Fruit fly (Drosophila melanogaster): Measurements from ENCODE around the gene para.
A peak's percentile ranks its signal among the peaks of the same experiment; 100 is the strongest.

para gene

DNA sequence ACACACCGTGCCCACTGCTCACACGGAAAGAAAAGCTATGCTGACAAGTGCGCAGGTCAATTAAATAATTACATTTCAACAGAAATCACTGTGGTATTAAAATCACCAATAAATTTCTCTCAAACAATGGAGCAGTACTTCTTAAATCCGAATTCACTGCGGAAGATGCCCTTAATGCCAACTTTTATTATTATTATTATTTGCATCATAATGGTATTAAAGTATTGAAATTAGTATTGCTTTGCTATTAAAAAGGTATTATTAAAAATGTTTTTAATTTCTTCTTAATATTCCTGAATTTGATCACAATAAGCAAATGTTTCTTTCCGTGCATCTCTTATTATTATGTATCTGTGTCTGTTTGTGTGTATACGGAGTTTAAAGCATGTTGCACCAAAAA lies 47.1 kb upstream of the para start (continued):
- TF ChIP-seq Max (GFP tag; optimal IDR thresholded peaks at IDR 0.05): peak; percentile 8
- no peak for TF ChIP-seq tll (GFP tag; optimal IDR thresholded peaks at IDR 0.05)
- no peak for TF ChIP-seq Chrac-16 (GFP tag; optimal IDR thresholded peaks at IDR 0.05)
- TF ChIP-seq CG30431 (GFP tag; optimal IDR thresholded peaks at IDR 0.05): no peak
- peak; percentile 41 for TF ChIP-seq unpg (GFP tag; optimal IDR thresholded peaks at IDR 0.05)
- peak; percentile 19 for TF ChIP-seq CG13296 (GFP tag; optimal IDR thresholded peaks at IDR 0.05)
- TF ChIP-seq fu2 (GFP tag; optimal IDR thresholded peaks at IDR 0.05): no peak
- TF ChIP-seq Sox102F (GFP tag; optimal IDR thresholded peaks at IDR 0.05): peak; percentile 52
- no peak for TF ChIP-seq CG17568 (GFP tag; optimal IDR thresholded peaks at IDR 0.05)
- TF ChIP-seq Dip2 (GFP tag; IDR thresholded peaks at IDR 0.05): no peak
- TF ChIP-seq CG15479 (GFP tag; optimal IDR thresholded peaks at IDR 0.05): no peak
- TF ChIP-seq tio (GFP tag; optimal IDR thresholded peaks at IDR 0.05): peak; percentile 53
- TF ChIP-seq lab (GFP tag; optimal IDR thresholded peaks at IDR 0.05): peak; percentile 71
- TF ChIP-seq ewg (GFP tag; optimal IDR thresholded peaks at IDR 0.05): peak; percentile 18
- TF ChIP-seq CG12219 (GFP tag; optimal IDR thresholded peaks at IDR 0.05): peak; percentile 14
- no peak for TF ChIP-seq toy (GFP tag; IDR thresholded peaks at IDR 0.05)
- TF ChIP-seq sug (tag; optimal IDR thresholded peaks at IDR 0.05): peak; percentile 4
- TF ChIP-seq danr (GFP tag; IDR thresholded peaks at IDR 0.05): no peak
- TF ChIP-seq CG3995 (GFP tag; optimal IDR thresholded peaks at IDR 0.05): no peak
- no peak for TF ChIP-seq D19B (GFP tag; optimal IDR thresholded peaks at IDR 0.05)
- TF ChIP-seq Usf (GFP tag; optimal IDR thresholded peaks at IDR 0.05): no peak
- TF ChIP-seq CG4820 (GFP tag; optimal IDR thresholded peaks at IDR 0.05): no peak
- no peak for TF ChIP-seq ash1 (GFP tag; optimal IDR thresholded peaks at IDR 0.05)
- no peak for TF ChIP-seq CG32772 (GFP tag; IDR thresholded peaks at IDR 0.05)
- no peak for TF ChIP-seq sna (GFP tag; IDR thresholded peaks at IDR 0.05; ENCODE audit: partially characterized antibody)
- no peak for TF ChIP-seq TFAM (GFP tag; optimal IDR thresholded peaks at IDR 0.05)
- TF ChIP-seq ERR (GFP tag; optimal IDR thresholded peaks at IDR 0.05): no peak
- no peak for TF ChIP-seq h (optimal IDR thresholded peaks at IDR 0.05)
- TF ChIP-seq wor (GFP tag; IDR thresholded peaks at IDR 0.05): no peak
- peak; percentile 7; the same call in 1 of the 2 replicates for TF ChIP-seq Xrp1 (GFP tag; IDR thresholded peaks at IDR 0.05)
- no peak for TF ChIP-seq grn (GFP tag; optimal IDR thresholded peaks at IDR 0.05)
- no peak for TF ChIP-seq en (GFP tag; optimal IDR thresholded peaks at IDR 0.05)
- TF ChIP-seq CG7786 (GFP tag; optimal IDR thresholded peaks at IDR 0.05): no peak
- peak; percentile 25 for TF ChIP-seq ATbp (GFP tag; optimal IDR thresholded peaks at IDR 0.05)
- 0 out of 2 replicates have a peak, but pooled peaks have one; percentile 39 for TF ChIP-seq ara (GFP tag; IDR thresholded peaks at IDR 0.05)
- peak; percentile 35 for TF ChIP-seq bcd (GFP tag; optimal IDR thresholded peaks at IDR 0.05)
- no peak for TF ChIP-seq disco-r (GFP tag; optimal IDR thresholded peaks at IDR 0.05)
- no peak for TF ChIP-seq Gug (GFP tag; IDR thresholded peaks at IDR 0.05)
- no peak for TF ChIP-seq Dp (GFP tag; optimal IDR thresholded peaks at IDR 0.05)
- TF ChIP-seq Camta (GFP tag; optimal IDR thresholded peaks at IDR 0.05): no peak
- peak; percentile 67 for TF ChIP-seq Hmr (GFP tag; optimal IDR thresholded peaks at IDR 0.05)
- TF ChIP-seq dmrt99B (tag; optimal IDR thresholded peaks at IDR 0.05): peak; percentile 74
- peak; percentile 61 for TF ChIP-seq CG12391 (tag; optimal IDR thresholded peaks at IDR 0.05)
- TF ChIP-seq ro (GFP tag; IDR thresholded peaks at IDR 0.05): no peak
- no peak for TF ChIP-seq pum (GFP tag; optimal IDR thresholded peaks at IDR 0.05)
- TF ChIP-seq CG12071 (GFP tag; optimal IDR thresholded peaks at IDR 0.05): no peak
- TF ChIP-seq CG17802 (tag; optimal IDR thresholded peaks at IDR 0.05): no peak
- TF ChIP-seq tgo (GFP tag; IDR thresholded peaks at IDR 0.05): 0 out of 3 replicates have a peak, but pooled peaks have one; percentile 30
- no peak for TF ChIP-seq Atf-2 (GFP tag; optimal IDR thresholded peaks at IDR 0.05)
- peak; percentile 0 for TF ChIP-seq CG14710 (tag; optimal IDR thresholded peaks at IDR 0.05)
- TF ChIP-seq Side (GFP tag; optimal IDR thresholded peaks at IDR 0.05): no peak
- TF ChIP-seq CG15073 (GFP tag; optimal IDR thresholded peaks at IDR 0.05): no peak

Data from whole organism, embryonic.